Fruit fly (Drosophila melanogaster): ENCODE measurements around the gene dsh.

The dsh gene

dm6 chrX:11383530-11383929 lies 27.8 kb downstream of the dsh start:
- TF ChIP-seq Gug (GFP tag; IDR thresholded peaks at IDR 0.05) (no peak), CG11294 (GFP tag; IDR thresholded peaks at IDR 0.05) (no peak), CG10631 (GFP tag; optimal IDR thresholded peaks at IDR 0.05) (peak; percentile 5), eg (GFP tag; IDR thresholded peaks at IDR 0.05) (no peak), Ets96B (tag; optimal IDR thresholded peaks at IDR 0.05) (peak; percentile 10), CG1621 (tag; optimal IDR thresholded peaks at IDR 0.05) (no peak), CG10669 (GFP tag; optimal IDR thresholded peaks at IDR 0.05) (peak; percentile 24), CG6808 (GFP tag; optimal IDR thresholded peaks at IDR 0.05) (no peak), fd59A (GFP tag; optimal IDR thresholded peaks at IDR 0.05) (no peak), acj6 (GFP tag; optimal IDR thresholded peaks at IDR 0.05) (peak; percentile 5), svp (GFP tag) (peak; percentile 59), achi (GFP tag; optimal IDR thresholded peaks at IDR 0.05) (no peak), Eip93F (GFP tag; optimal IDR thresholded peaks at IDR 0.05) (no peak), Lpt (GFP tag; optimal IDR thresholded peaks at IDR 0.05) (no peak)

dm6 chrX:11384023-11384444 lies 28.4 kb downstream of the dsh start:
- peak; percentile 24 for TF ChIP-seq achi (GFP tag; optimal IDR thresholded peaks at IDR 0.05)
- peak; percentile 68 for TF ChIP-seq CG6163 (GFP tag; IDR thresholded peaks at IDR 0.05)
- TF ChIP-seq CG11762 (GFP tag; optimal IDR thresholded peaks at IDR 0.05; ENCODE audit: insufficient read depth), result no peak
- TF ChIP-seq net (GFP tag; optimal IDR thresholded peaks at IDR 0.05), result peak; percentile 24
- TF ChIP-seq CG10669 (GFP tag; optimal IDR thresholded peaks at IDR 0.05), result peak; percentile 44
- peak; percentile 18 for TF ChIP-seq Ets96B (tag; optimal IDR thresholded peaks at IDR 0.05)
- peak; percentile 17 for TF ChIP-seq lz (GFP tag; optimal IDR thresholded peaks at IDR 0.05)
- no peak for TF ChIP-seq CG6276 (GFP tag; optimal IDR thresholded peaks at IDR 0.05)
- TF ChIP-seq eg (GFP tag; IDR thresholded peaks at IDR 0.05), result peak; percentile 63; the same call in 2 of the 3 replicates
- no peak for TF ChIP-seq Ets21C (GFP tag; optimal IDR thresholded peaks at IDR 0.05)
- peak; percentile 50 for TF ChIP-seq Eip75B (GFP tag; optimal IDR thresholded peaks at IDR 0.05)
- no peak for TF ChIP-seq CG31627 (GFP tag; optimal IDR thresholded peaks at IDR 0.05)
- TF ChIP-seq CG4318 (GFP tag; optimal IDR thresholded peaks at IDR 0.05), result peak; percentile 33
- TF ChIP-seq Eip93F (GFP tag; optimal IDR thresholded peaks at IDR 0.05), result no peak
- no peak for TF ChIP-seq CG1621 (tag; optimal IDR thresholded peaks at IDR 0.05)
- peak; percentile 19 for TF ChIP-seq Hr39 (GFP tag; optimal IDR thresholded peaks at IDR 0.05)
- TF ChIP-seq CG6808 (GFP tag; optimal IDR thresholded peaks at IDR 0.05), result peak; percentile 9
- TF ChIP-seq fd59A (GFP tag; optimal IDR thresholded peaks at IDR 0.05), result peak; percentile 13
- peak; percentile 18 for TF ChIP-seq spab (GFP tag; optimal IDR thresholded peaks at IDR 0.05)
- peak; percentile 27 for TF ChIP-seq Sox102F (GFP tag; optimal IDR thresholded peaks at IDR 0.05)
- no peak for TF ChIP-seq salr (GFP tag; optimal IDR thresholded peaks at IDR 0.05)
- peak; percentile 85 for TF ChIP-seq Eip78C (GFP tag)
- TF ChIP-seq CG8319 (GFP tag; optimal IDR thresholded peaks at IDR 0.05), result no peak
- peak; percentile 7 for TF ChIP-seq Sox15 (GFP tag; optimal IDR thresholded peaks at IDR 0.05)
- no peak for TF ChIP-seq CG9139 (GFP tag; optimal IDR thresholded peaks at IDR 0.05)
- no peak for TF ChIP-seq fd85E (GFP tag; optimal IDR thresholded peaks at IDR 0.05)
- TF ChIP-seq Blimp-1 (GFP tag; optimal IDR thresholded peaks at IDR 0.05), result no peak
- TF ChIP-seq fkh (GFP tag; optimal IDR thresholded peaks at IDR 0.05), result peak; percentile 12
- TF ChIP-seq CG32006 (GFP tag; optimal IDR thresholded peaks at IDR 0.05), result peak; percentile 37
- peak; percentile 40 for TF ChIP-seq acj6 (GFP tag; optimal IDR thresholded peaks at IDR 0.05)
- no peak for TF ChIP-seq CG7368 (GFP tag; optimal IDR thresholded peaks at IDR 0.05)
- TF ChIP-seq Hr4 (GFP tag; optimal IDR thresholded peaks at IDR 0.05), result peak; percentile 42
- no peak for TF ChIP-seq Lpt (GFP tag; optimal IDR thresholded peaks at IDR 0.05)
- TF ChIP-seq topi (GFP tag; optimal IDR thresholded peaks at IDR 0.05), result peak; percentile 39
- peak; percentile 3 for TF ChIP-seq CG34406 (GFP tag; optimal IDR thresholded peaks at IDR 0.05)
- no peak for TF ChIP-seq CG16779 (tag; optimal IDR thresholded peaks at IDR 0.05)
- peak; percentile 2 to 50 for TF ChIP-seq ss (GFP tag; optimal IDR thresholded peaks at IDR 0.05)
- no peak for TF ChIP-seq CG8632 (GFP tag; optimal IDR thresholded peaks at IDR 0.05)
- peak; percentile 20 for TF ChIP-seq cyc (GFP tag; optimal IDR thresholded peaks at IDR 0.05)
- TF ChIP-seq CG3032 (tag; optimal IDR thresholded peaks at IDR 0.05), result peak; percentile 39
- peak; percentile 64 for TF ChIP-seq CG15336 (GFP tag; IDR thresholded peaks at IDR 0.05)
- TF ChIP-seq Met (GFP tag; optimal IDR thresholded peaks at IDR 0.05), result peak; percentile 32
- TF ChIP-seq CG11902 (GFP tag; optimal IDR thresholded peaks at IDR 0.05), result peak; percentile 8
- TF ChIP-seq dac (GFP tag; optimal IDR thresholded peaks at IDR 0.05), result peak; percentile 3
- TF ChIP-seq svp (GFP tag), result peak; percentile 36
- TF ChIP-seq CG6854 (GFP tag; optimal IDR thresholded peaks at IDR 0.05), result no peak
